Worm (Caenorhabditis elegans) whole organism, early embryonic: Measurements from ENCODE around the gene ins-37.
"Not testable (repeated sequence)": the region's sequence is repeated elsewhere in the genome, so short reads cannot be mapped to it uniquely, and the experiment has no call there.

Experiments used
- B0310.2 ChIP-seq: sonication (generic microtip); optimal IDR thresholded peaks from 2 replicates; lab custom pipeline; 2016; ENCODE audit warnings: mild to moderate bottlenecking, missing genetic modification characterization, missing compliant biosample characterization
- F13C5.2 ChIP-seq: sonication (generic microtip); optimal IDR thresholded peaks from 2 replicates; lab custom pipeline; 2017; ENCODE audit warnings: mild to moderate bottlenecking, missing genetic modification characterization, inconsistent platforms, missing compliant biosample characterization
- aly-1 ChIP-seq: sonication (generic microtip); optimal IDR thresholded peaks from 2 replicates; lab custom pipeline; 2016; ENCODE audit warnings: missing genetic modification characterization, missing compliant biosample characterization
- ama-1 ChIP-seq: fragments of 150-350 bp; optimal IDR thresholded peaks from 2 replicates; lab custom pipeline; 2014
- ceh-13 ChIP-seq: fragments of 200-800 bp; sonication (Bioruptor generic); optimal IDR thresholded peaks from 2 replicates; lab custom pipeline; 2018; ENCODE audit warnings: mild to moderate bottlenecking, missing genetic modification characterization, missing compliant biosample characterization
- ceh-36 ChIP-seq: sonication (generic microtip); optimal IDR thresholded peaks from 2 replicates; lab custom pipeline; 2016; ENCODE audit warnings: missing genetic modification characterization, inconsistent platforms, missing compliant biosample characterization
- ets-7 ChIP-seq: sonication (generic microtip); optimal IDR thresholded peaks from 2 replicates; lab custom pipeline; 2016; ENCODE audit warnings: missing genotype, missing genetic modification characterization, missing compliant biosample characterization
- flt-1 ChIP-seq: fragments of 200-800 bp; sonication (Bioruptor generic); IDR thresholded peaks from 2 replicates; pipeline ENCODE4 v1.3.6; 2022; ENCODE audit warnings: missing genetic modification characterization, missing compliant biosample characterization
- hmbx-1 ChIP-seq: sonication (generic microtip); optimal IDR thresholded peaks from 2 replicates; lab custom pipeline; 2016; ENCODE audit warnings: mild to moderate bottlenecking, missing genetic modification characterization, missing compliant biosample characterization
- hmg-4 ChIP-seq: fragments of 200-800 bp; sonication (Bioruptor generic); optimal IDR thresholded peaks from 2 replicates; lab custom pipeline; 2018; ENCODE audit warnings: mild to moderate bottlenecking, missing genetic modification characterization, missing compliant biosample characterization
- hnd-1 ChIP-seq: sonication (generic microtip); optimal IDR thresholded peaks from 2 replicates; lab custom pipeline; 2016; ENCODE audit warnings: missing genetic modification characterization, missing compliant biosample characterization
- pes-1 ChIP-seq: fragments of 200-800 bp; sonication (Bioruptor generic); IDR thresholded peaks from 2 replicates; pipeline ENCODE4 v1.3.6; 2022; ENCODE audit warnings: missing genetic modification reagents, missing genetic modification characterization, missing compliant biosample characterization
- scrt-1 ChIP-seq: fragments of 200-800 bp; sonication (Bioruptor generic); IDR thresholded peaks from 2 replicates; pipeline ENCODE4 v1.3.6; 2022; ENCODE audit warnings: missing genetic modification characterization, missing compliant biosample characterization
- sea-1 ChIP-seq: fragments of 200-800 bp; sonication (Bioruptor generic); conservative IDR thresholded peaks from 2 replicates; pipeline ENCODE4 v1.3.6; 2022; ENCODE audit warnings: missing genetic modification characterization, missing compliant biosample characterization
- tbx-11 ChIP-seq: fragments of 200-800 bp; sonication (Bioruptor generic); IDR thresholded peaks from 2 replicates; pipeline ENCODE4 v1.3.6; 2022; ENCODE audit warnings: missing genetic modification characterization, missing compliant biosample characterization
- tbx-37 ChIP-seq: fragments of 200-800 bp; sonication (Bioruptor generic); conservative IDR thresholded peaks from 2 replicates; pipeline ENCODE4 v1.3.6; 2022; ENCODE audit warnings: missing genetic modification reagents, missing genetic modification characterization, missing compliant biosample characterization
- tra-4 ChIP-seq: sonication (generic microtip); optimal IDR thresholded peaks from 2 replicates; lab custom pipeline; 2017; ENCODE audit warnings: missing genetic modification characterization, missing compliant biosample characterization

Gene ins-37

DNA sequence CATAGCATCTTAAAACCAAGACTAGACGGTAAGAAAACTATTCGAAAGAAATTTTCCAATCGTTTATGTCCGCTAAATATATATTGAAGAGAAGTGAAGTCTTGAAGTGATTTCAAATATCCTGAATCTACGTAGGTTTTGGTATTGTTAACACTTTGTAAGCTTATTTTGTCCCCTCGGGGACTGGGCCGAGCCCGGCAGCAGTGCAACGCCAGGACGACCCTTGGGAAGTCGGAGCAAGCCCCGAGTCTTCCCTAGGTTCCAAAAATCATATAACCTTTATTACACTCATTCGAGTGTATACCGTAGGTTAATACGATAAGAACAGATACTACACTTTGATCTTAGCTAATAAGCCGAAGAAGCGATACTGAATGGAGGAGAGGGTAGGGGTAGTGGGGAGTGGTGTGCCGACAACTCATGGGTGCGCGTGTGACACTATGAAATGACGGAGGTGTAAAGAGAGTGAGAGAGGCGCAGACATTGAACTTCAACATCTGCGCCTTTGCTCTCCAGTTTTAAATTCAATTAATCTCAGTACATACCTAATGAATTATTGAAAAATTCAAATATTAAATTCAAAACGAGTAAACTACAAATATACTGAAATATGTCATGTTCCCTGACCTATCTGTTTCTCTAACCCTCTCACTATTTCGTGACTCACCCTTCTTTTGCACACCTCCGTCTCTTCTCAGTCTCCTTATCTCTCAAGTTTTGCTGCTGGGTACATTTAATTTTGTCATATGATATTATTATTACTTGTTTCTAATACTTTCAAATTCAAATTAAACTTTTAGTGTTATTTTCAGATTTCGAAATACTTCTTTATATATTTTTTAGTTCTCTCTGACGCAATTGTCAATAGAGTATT, 6.5 kb downstream of the ins-37 start:
- 0 out of 2 replicates have a peak, but pooled peaks have one; percentile 24 for TF ChIP-seq sea-1 (GFP tag; lab: Robert Waterston, UW)
- TF ChIP-seq hmg-4 (GFP tag; lab: Kevin White, UChicago): peak; percentile 6
- TF ChIP-seq pes-1: 0 out of 2 replicates have a peak, but pooled peaks have one; percentile 37

DNA sequence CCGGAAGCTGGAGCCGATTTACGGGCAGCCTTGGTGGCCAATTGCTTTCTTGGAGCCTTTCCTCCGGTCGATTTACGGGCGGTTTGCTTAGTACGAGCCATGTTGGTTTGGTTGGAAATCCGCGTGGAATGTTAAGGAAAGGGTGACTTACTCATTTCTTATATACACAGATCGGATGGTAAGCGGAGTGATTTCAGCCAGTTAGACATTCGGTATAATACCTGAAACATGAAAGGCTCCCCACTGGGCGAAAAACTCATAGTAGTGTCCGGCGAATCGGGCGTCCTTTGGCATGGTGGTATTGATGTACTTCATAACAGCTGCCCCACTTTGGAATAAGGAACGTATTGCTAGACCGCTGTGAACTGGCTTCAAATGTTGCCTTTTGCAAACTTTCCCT, 7.3 kb downstream of the ins-37 start, which contains the start of gene his-42:
TSS of gene his-42 (minus strand) at position 101 of the 400 bp plus-strand sequence.
- TF ChIP-seq ets-7: no peak
- no peak for TF ChIP-seq hnd-1 (tag; lab: Kevin White, UChicago)
- no peak for TF ChIP-seq F13C5.2 (tag; lab: Kevin White, UChicago)
- no peak for TF ChIP-seq B0310.2 (tag; lab: Kevin White, UChicago)
- TF ChIP-seq ceh-36 (tag; lab: Kevin White, UChicago): no peak
- no peak for TF ChIP-seq flt-1 (GFP tag; lab: Robert Waterston, UW)
- TF ChIP-seq scrt-1 (GFP tag; lab: Robert Waterston, UW): no peak
- TF ChIP-seq tbx-11 (GFP tag; lab: Robert Waterston, UW): no peak
- TF ChIP-seq ama-1 (lab: Kevin White, UChicago): no peak
- no peak for TF ChIP-seq sea-1 (GFP tag; lab: Robert Waterston, UW)
- no peak for TF ChIP-seq tra-4 (tag; lab: Kevin White, UChicago)
- no peak for TF ChIP-seq hmbx-1 (tag; lab: Kevin White, UChicago)
- no peak for TF ChIP-seq pes-1
- no peak for TF ChIP-seq hmg-4 (GFP tag; lab: Kevin White, UChicago)
- TF ChIP-seq aly-1 (tag; lab: Kevin White, UChicago): no peak

DNA sequence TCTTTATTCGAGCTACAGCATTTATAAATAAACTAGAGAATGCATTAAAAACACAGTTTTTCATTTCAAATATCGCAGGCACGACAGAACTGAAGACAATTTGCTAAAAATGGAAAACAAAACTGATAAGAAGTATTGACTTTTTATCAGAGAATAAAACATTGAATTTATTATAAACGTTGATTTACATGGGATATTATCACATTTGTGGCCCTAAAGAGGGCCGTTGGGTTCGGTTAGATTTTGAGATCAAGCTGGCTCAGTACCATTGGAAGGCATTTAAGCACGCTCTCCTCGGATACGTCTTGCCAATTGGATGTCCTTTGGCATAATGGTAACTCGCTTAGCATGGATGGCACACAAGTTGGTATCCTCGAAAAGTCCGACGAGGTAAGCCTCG, 11.3 kb downstream of the ins-37 start:
- peak; percentile 65 for TF ChIP-seq pes-1

DNA sequence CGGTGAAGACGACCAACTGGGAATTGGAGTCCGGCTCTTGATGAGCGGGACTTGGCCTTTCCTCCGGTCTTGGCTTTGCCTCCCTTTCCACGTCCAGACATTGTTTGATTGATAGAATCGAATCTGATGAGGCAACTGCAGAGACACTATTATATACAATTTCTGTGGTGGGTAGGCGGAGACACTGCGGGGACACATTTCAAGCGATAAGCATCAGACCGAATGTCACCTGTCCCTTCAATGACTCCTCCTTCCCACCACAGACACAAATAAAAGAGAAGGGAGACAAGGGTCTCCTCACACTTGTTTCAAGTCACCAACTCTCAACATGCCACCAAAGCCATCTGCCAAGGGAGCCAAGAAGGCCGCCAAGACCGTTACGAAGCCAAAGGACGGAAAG, 17.9 kb downstream of the ins-37 start, which contains the start of gene his-16:
TSS of gene his-16 (minus strand) at position 101 of the 400 bp plus-strand sequence.
- not testable (repeated sequence) for TF ChIP-seq tra-4 (tag; lab: Kevin White, UChicago); sea-1 (GFP tag; lab: Robert Waterston, UW); tbx-11 (GFP tag; lab: Robert Waterston, UW)

DNA sequence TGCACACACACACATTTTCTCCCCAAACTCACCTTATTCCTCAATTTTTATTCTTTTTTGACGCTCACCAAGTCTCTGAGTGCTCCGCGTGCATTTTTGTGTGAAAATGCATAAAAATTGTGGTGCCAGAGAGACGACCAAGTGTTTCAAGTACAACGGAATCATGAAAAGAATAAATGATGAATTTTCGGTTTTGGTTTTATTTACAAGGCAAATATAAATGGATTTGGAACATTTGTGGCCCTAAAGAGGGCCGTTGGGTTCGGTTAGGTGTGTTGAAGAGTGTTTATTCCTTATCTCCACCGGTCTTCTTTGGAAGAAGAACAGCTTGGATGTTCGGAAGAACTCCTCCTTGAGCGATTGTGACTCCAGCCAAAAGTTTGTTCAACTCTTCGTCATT, 18.4 kb downstream of the ins-37 start:
- TF ChIP-seq pes-1 (peak; percentile 67), ama-1 (lab: Kevin White, UChicago) (peak; percentile 72), sea-1 (GFP tag; lab: Robert Waterston, UW) (peak; percentile 78; the same call in 1 of the 2 replicates), aly-1 (tag; lab: Kevin White, UChicago) (peak; percentile 73), scrt-1 (GFP tag; lab: Robert Waterston, UW) (0 out of 2 replicates have a peak, but pooled peaks have one; percentile 11)

DNA sequence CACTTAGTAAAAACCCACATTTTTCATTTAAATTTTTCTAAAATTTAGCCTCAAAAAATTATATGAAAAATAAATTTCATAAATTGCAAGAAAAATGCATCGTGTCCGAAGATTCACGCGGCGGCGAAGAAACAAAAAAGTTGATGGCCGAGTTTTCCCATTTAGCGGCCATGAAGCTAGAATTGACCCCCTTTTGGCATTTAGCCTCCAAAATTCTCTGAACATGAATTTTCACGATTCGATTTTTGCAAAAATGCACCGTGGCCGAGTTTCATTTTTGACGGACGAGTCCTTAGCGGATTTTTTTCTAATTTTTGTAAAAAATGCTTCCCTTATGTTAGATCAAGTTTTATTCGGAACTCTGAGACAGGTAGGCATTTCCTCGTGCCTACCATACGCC, 20.4 kb downstream of the ins-37 start:
- TF ChIP-seq sea-1 (GFP tag; lab: Robert Waterston, UW) (no peak), hnd-1 (tag; lab: Kevin White, UChicago) (no peak), hmg-4 (GFP tag; lab: Kevin White, UChicago) (no peak), tbx-11 (GFP tag; lab: Robert Waterston, UW) (no peak), tbx-37 (GFP tag; lab: Robert Waterston, UW) (no peak), pes-1 (no peak), aly-1 (tag; lab: Kevin White, UChicago) (no peak), ets-7 (no peak), hmbx-1 (tag; lab: Kevin White, UChicago) (no peak), flt-1 (GFP tag; lab: Robert Waterston, UW) (no peak)

DNA sequence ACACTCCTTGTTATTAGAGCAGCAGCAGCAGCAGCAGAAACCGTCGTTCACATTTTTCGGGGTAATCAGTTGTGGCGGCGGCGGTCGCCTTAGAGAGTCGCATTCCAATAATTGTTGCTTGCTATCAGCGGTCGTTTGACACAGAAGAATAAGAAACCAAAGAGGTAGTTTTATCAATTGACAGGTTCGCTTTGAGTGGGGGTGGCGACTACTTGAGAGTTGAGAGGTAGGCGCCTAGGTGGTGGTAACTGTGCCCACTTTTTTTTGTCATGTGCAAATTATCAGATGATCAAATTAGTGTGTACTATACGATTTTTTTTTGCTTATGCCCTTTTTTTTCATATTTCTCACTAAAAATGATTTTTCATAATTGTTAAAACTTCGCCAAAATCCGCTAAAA, 22.0 kb downstream of the ins-37 start:
- TF ChIP-seq F13C5.2 (tag; lab: Kevin White, UChicago) (no peak), pes-1 (no peak), tbx-11 (GFP tag; lab: Robert Waterston, UW) (no peak), tra-4 (tag; lab: Kevin White, UChicago) (no peak), hmg-4 (GFP tag; lab: Kevin White, UChicago) (no peak), sea-1 (GFP tag; lab: Robert Waterston, UW) (no peak), B0310.2 (tag; lab: Kevin White, UChicago) (no peak), ets-7 (no peak), aly-1 (tag; lab: Kevin White, UChicago) (no peak), hmbx-1 (tag; lab: Kevin White, UChicago) (no peak), hnd-1 (tag; lab: Kevin White, UChicago) (no peak), flt-1 (GFP tag; lab: Robert Waterston, UW) (no peak)

DNA sequence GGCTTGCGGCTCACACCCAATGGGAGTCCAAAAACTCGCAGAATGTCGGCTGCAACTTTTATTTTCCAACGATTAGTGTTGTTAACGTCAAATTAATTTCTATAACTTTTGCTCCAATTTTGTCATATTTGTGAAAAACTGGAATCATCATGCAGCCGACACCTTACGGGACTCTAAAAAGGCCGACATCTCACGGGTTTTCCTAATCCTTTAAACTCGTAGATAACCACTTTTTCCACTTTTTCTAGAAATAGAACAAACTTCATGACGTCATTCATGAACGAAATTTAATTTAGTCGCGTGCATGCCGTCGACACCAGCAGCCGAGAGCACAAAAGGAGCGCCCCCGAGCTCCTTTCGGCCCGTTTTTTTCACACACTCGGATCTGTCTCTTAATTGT, 22.5 kb downstream of the ins-37 start:
- TF ChIP-seq F13C5.2 (tag; lab: Kevin White, UChicago) (no peak), tbx-37 (GFP tag; lab: Robert Waterston, UW) (no peak), tra-4 (tag; lab: Kevin White, UChicago) (no peak), scrt-1 (GFP tag; lab: Robert Waterston, UW) (no peak), sea-1 (GFP tag; lab: Robert Waterston, UW) (no peak), hmbx-1 (tag; lab: Kevin White, UChicago) (no peak), ceh-13 (GFP tag; lab: Kevin White, UChicago) (no peak), ama-1 (lab: Kevin White, UChicago) (no peak), aly-1 (tag; lab: Kevin White, UChicago) (no peak), ceh-36 (tag; lab: Kevin White, UChicago) (no peak), pes-1 (no peak), hnd-1 (tag; lab: Kevin White, UChicago) (no peak), tbx-11 (GFP tag; lab: Robert Waterston, UW) (no peak)
